Worm (Caenorhabditis elegans) whole organism, L4/young adult: ENCODE data around the gene col-79.

Experiments used
- W03F9.2 ChIP-seq: fragments of 150-350 bp; optimal IDR thresholded peaks from 2 replicates; lab custom pipeline; 2014; ENCODE audit warnings: missing biosample characterization, missing genetic modification characterization
- dao-5 ChIP-seq: sonication (generic microtip); optimal IDR thresholded peaks from 2 replicates; lab custom pipeline; 2016; ENCODE audit warnings: missing genotype, missing genetic modification characterization, moderate library complexity, missing compliant biosample characterization
- him-1 ChIP-seq: sonication (generic microtip); optimal IDR thresholded peaks from 2 replicates; lab custom pipeline; 2016; ENCODE audit warnings: missing genotype, missing genetic modification reagents, missing genetic modification characterization, missing compliant biosample characterization

DNA sequence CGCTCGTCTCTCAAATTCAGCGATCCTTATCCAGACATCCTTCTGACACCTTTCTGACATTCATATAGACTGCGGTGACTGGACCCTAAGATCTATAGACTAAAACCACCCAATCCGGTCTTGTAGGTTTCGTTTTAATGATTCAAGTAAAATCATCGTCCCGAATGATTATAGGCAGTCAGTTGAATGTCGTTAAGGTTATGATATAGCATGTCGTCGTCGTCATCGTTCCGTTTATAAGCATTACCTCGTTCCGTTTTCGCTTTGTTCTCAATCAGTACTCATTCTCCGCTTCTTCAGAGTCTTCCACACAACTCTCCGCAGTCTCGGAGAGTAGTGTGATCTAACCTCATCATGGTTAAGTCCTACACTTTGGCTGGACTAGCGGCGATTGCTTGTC lies 5.2 kb downstream of the col-79 start, which contains the start of gene bli-1:
- no peak for TF ChIP-seq dao-5 (tag; lab: Kevin White, UChicago)
- no peak for TF ChIP-seq W03F9.2
- TF ChIP-seq him-1: no peak
